Fruit fly (Drosophila melanogaster): ENCODE data around the gene CG44774.
A peak's percentile ranks its signal among the peaks of the same experiment; 100 is the strongest.

CG44774 gene

dm6 chrX:4909938-4910778, 27.7 kb downstream of the CG44774 start (continued):
- TF ChIP-seq fu2 (GFP tag; optimal IDR thresholded peaks at IDR 0.05) (peak; percentile 99), fd3F (GFP tag; optimal IDR thresholded peaks at IDR 0.05) (peak; percentile 100), CG12769 (tag; optimal IDR thresholded peaks at IDR 0.05) (peak; percentile 99), Ets65A (GFP tag) (peak; percentile 100), CG17361 (GFP tag; IDR thresholded peaks at IDR 0.05) (peak; percentile 100), Hr78 (GFP tag; optimal IDR thresholded peaks at IDR 0.05) (peak in 1 of 2 experiments; percentile 98), Deaf1 (tag; optimal IDR thresholded peaks at IDR 0.05) (peak; percentile 92), mld (GFP tag; IDR thresholded peaks at IDR 0.05; ENCODE audit: partially characterized antibody) (no peak), gsb-n (tag; optimal IDR thresholded peaks at IDR 0.05) (peak; percentile 100), row (GFP tag; IDR thresholded peaks at IDR 0.05) (peak; percentile 100), CG34224 (GFP tag; IDR thresholded peaks at IDR 0.05; ENCODE audit: partially characterized antibody) (no peak), Poxn (GFP tag; IDR thresholded peaks at IDR 0.05) (peak; percentile 99), B-H1 (GFP tag; IDR thresholded peaks at IDR 0.05) (peak; percentile 99), CG2120 (GFP tag; optimal IDR thresholded peaks at IDR 0.05) (peak; percentile 100), emc (GFP tag; optimal IDR thresholded peaks at IDR 0.05) (peak; percentile 99), CG14441 (GFP tag; IDR thresholded peaks at IDR 0.05) (peak; percentile 100), unc-4 (GFP tag; IDR thresholded peaks at IDR 0.05; ENCODE audit: partially characterized antibody) (no peak; the same call in 1 of the 2 replicates), exex (tag; optimal IDR thresholded peaks at IDR 0.05) (peak; percentile 98), tup (GFP tag; optimal IDR thresholded peaks at IDR 0.05) (peak; percentile 99), CG14860 (GFP tag; IDR thresholded peaks at IDR 0.05; ENCODE audit: partially characterized antibody) (no peak)

DNA sequence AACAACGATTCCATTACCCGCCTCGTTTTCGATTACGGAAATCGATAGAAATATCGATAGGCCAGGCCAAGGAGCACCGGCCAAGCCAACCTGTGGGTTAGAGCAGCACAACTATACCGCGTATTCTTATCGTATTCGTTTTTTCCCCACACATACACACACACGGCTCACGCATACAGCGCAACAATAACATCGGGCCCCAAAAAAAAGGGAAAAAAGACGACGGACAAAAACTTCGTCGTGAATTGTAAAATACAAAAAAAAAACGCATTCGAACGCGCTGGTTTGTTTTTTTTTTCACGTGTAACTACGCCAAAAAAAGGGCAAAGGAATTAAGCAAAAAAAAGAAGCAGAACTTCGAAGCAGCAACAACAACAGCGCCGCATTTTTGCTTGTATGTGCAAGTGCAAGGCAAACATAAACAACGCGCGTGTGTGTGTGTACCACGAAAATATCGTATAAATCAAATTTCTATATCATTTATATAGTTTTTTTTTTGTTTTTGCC, 28.9 kb downstream of the CG44774 start, which contains the start of gene CG32772:
Gene CG32772, plus strand, starts transcription at position 177 of the 507 bp plus-strand sequence.
- TF ChIP-seq CG2129 (GFP tag; IDR thresholded peaks at IDR 0.05; ENCODE audit: partially characterized antibody), result peak; percentile 25; the same call in 1 of the 2 replicates
- no peak for TF ChIP-seq caup (GFP tag; optimal IDR thresholded peaks at IDR 0.05; ENCODE audit: severe bottlenecking)
- TF ChIP-seq Neu2 (GFP tag; optimal IDR thresholded peaks at IDR 0.05; ENCODE audit: borderline replicate concordance), result no peak
- peak; percentile 12 for TF ChIP-seq CG14710 (tag; optimal IDR thresholded peaks at IDR 0.05)
- TF ChIP-seq ewg (GFP tag; optimal IDR thresholded peaks at IDR 0.05), result no peak
- no peak for TF ChIP-seq B-H2 (GFP tag; optimal IDR thresholded peaks at IDR 0.05)
- no peak for TF ChIP-seq toy (GFP tag; IDR thresholded peaks at IDR 0.05)
- peak; percentile 29 for TF ChIP-seq MESR4 (GFP tag; optimal IDR thresholded peaks at IDR 0.05)
- peak; percentile 81 for TF ChIP-seq amos (GFP tag; IDR thresholded peaks at IDR 0.05; ENCODE audit: partially characterized antibody)
- TF ChIP-seq CG8290 (GFP tag; optimal IDR thresholded peaks at IDR 0.05), result no peak
- TF ChIP-seq CG8290 (tag; optimal IDR thresholded peaks at IDR 0.05), result peak in 1 of 2 experiments; percentile 58
- TF ChIP-seq Hsf (GFP tag; optimal IDR thresholded peaks at IDR 0.05), result no peak
- TF ChIP-seq E2f2 (GFP tag; IDR thresholded peaks at IDR 0.05), result peak; percentile 95
- no peak for TF ChIP-seq CG7745 (tag; optimal IDR thresholded peaks at IDR 0.05)
- TF ChIP-seq CG34224 (GFP tag; IDR thresholded peaks at IDR 0.05; ENCODE audit: partially characterized antibody), result peak; percentile 81
- peak; percentile 68 for TF ChIP-seq sna (GFP tag; IDR thresholded peaks at IDR 0.05; ENCODE audit: partially characterized antibody)
- peak; percentile 70 for TF ChIP-seq corto (GFP tag; optimal IDR thresholded peaks at IDR 0.05)
- peak; percentile 69 for TF ChIP-seq knrl (GFP tag; IDR thresholded peaks at IDR 0.05; ENCODE audit: partially characterized antibody)
- TF ChIP-seq CG6654 (GFP tag; optimal IDR thresholded peaks at IDR 0.05), result no peak
- 0 out of 2 replicates have a peak, but pooled peaks have one; percentile 11 for TF ChIP-seq Rfx (GFP tag; IDR thresholded peaks at IDR 0.05)
- no peak for TF ChIP-seq CG18011 (GFP tag; optimal IDR thresholded peaks at IDR 0.05)
- TF ChIP-seq CG10462 (GFP tag; optimal IDR thresholded peaks at IDR 0.05), result no peak
- TF ChIP-seq CG8478 (optimal IDR thresholded peaks at IDR 0.05), result peak; percentile 64
- TF ChIP-seq Taf1 (GFP tag; IDR thresholded peaks at IDR 0.05), result no peak
- TF ChIP-seq unc-4 (GFP tag; IDR thresholded peaks at IDR 0.05; ENCODE audit: partially characterized antibody), result peak; percentile 74
- TF ChIP-seq CG7357 (GFP tag; IDR thresholded peaks at IDR 0.05), result no peak
- TF ChIP-seq dimm (GFP tag; IDR thresholded peaks at IDR 0.05), result no peak
- TF ChIP-seq CG16813 (GFP tag; IDR thresholded peaks at IDR 0.05; ENCODE audit: partially characterized antibody), result peak; percentile 79
- peak; percentile 67 for TF ChIP-seq inv (GFP tag; IDR thresholded peaks at IDR 0.05; ENCODE audit: partially characterized antibody)
